Worm (Caenorhabditis elegans) whole organism, early embryonic: Measurements from ENCODE around the gene tbc-1.

Source experiments
- B0310.2 ChIP-seq: sonication (generic microtip); optimal IDR thresholded peaks from 2 replicates; lab custom pipeline; 2016; ENCODE audit warnings: mild to moderate bottlenecking, missing genetic modification characterization, missing compliant biosample characterization
- F13C5.2 ChIP-seq: sonication (generic microtip); optimal IDR thresholded peaks from 2 replicates; lab custom pipeline; 2017; ENCODE audit warnings: mild to moderate bottlenecking, missing genetic modification characterization, inconsistent platforms, missing compliant biosample characterization
- aly-1 ChIP-seq: sonication (generic microtip); optimal IDR thresholded peaks from 2 replicates; lab custom pipeline; 2016; ENCODE audit warnings: missing genetic modification characterization, missing compliant biosample characterization
- ama-1 ChIP-seq: fragments of 150-350 bp; optimal IDR thresholded peaks from 2 replicates; lab custom pipeline; 2014
- ceh-13 ChIP-seq: fragments of 200-800 bp; sonication (Bioruptor generic); optimal IDR thresholded peaks from 2 replicates; lab custom pipeline; 2018; ENCODE audit warnings: mild to moderate bottlenecking, missing genetic modification characterization, missing compliant biosample characterization
- ceh-36 ChIP-seq: sonication (generic microtip); optimal IDR thresholded peaks from 2 replicates; lab custom pipeline; 2016; ENCODE audit warnings: missing genetic modification characterization, inconsistent platforms, missing compliant biosample characterization
- ets-7 ChIP-seq: sonication (generic microtip); optimal IDR thresholded peaks from 2 replicates; lab custom pipeline; 2016; ENCODE audit warnings: missing genotype, missing genetic modification characterization, missing compliant biosample characterization
- flt-1 ChIP-seq: fragments of 200-800 bp; sonication (Bioruptor generic); IDR thresholded peaks from 2 replicates; pipeline ENCODE4 v1.3.6; 2022; ENCODE audit warnings: missing genetic modification characterization, missing compliant biosample characterization
- hmbx-1 ChIP-seq: sonication (generic microtip); optimal IDR thresholded peaks from 2 replicates; lab custom pipeline; 2016; ENCODE audit warnings: mild to moderate bottlenecking, missing genetic modification characterization, missing compliant biosample characterization
- hmg-4 ChIP-seq: fragments of 200-800 bp; sonication (Bioruptor generic); optimal IDR thresholded peaks from 2 replicates; lab custom pipeline; 2018; ENCODE audit warnings: mild to moderate bottlenecking, missing genetic modification characterization, missing compliant biosample characterization
- hnd-1 ChIP-seq: sonication (generic microtip); optimal IDR thresholded peaks from 2 replicates; lab custom pipeline; 2016; ENCODE audit warnings: missing genetic modification characterization, missing compliant biosample characterization
- pes-1 ChIP-seq: fragments of 200-800 bp; sonication (Bioruptor generic); IDR thresholded peaks from 2 replicates; pipeline ENCODE4 v1.3.6; 2022; ENCODE audit warnings: missing genetic modification reagents, missing genetic modification characterization, missing compliant biosample characterization
- scrt-1 ChIP-seq: fragments of 200-800 bp; sonication (Bioruptor generic); IDR thresholded peaks from 2 replicates; pipeline ENCODE4 v1.3.6; 2022; ENCODE audit warnings: missing genetic modification characterization, missing compliant biosample characterization
- sea-1 ChIP-seq: fragments of 200-800 bp; sonication (Bioruptor generic); conservative IDR thresholded peaks from 2 replicates; pipeline ENCODE4 v1.3.6; 2022; ENCODE audit warnings: missing genetic modification characterization, missing compliant biosample characterization
- tbx-11 ChIP-seq: fragments of 200-800 bp; sonication (Bioruptor generic); IDR thresholded peaks from 2 replicates; pipeline ENCODE4 v1.3.6; 2022; ENCODE audit warnings: missing genetic modification characterization, missing compliant biosample characterization
- tbx-37 ChIP-seq: fragments of 200-800 bp; sonication (Bioruptor generic); conservative IDR thresholded peaks from 2 replicates; pipeline ENCODE4 v1.3.6; 2022; ENCODE audit warnings: missing genetic modification reagents, missing genetic modification characterization, missing compliant biosample characterization
- tra-4 ChIP-seq: sonication (generic microtip); optimal IDR thresholded peaks from 2 replicates; lab custom pipeline; 2017; ENCODE audit warnings: missing genetic modification characterization, missing compliant biosample characterization

tbc-1 gene

DNA sequence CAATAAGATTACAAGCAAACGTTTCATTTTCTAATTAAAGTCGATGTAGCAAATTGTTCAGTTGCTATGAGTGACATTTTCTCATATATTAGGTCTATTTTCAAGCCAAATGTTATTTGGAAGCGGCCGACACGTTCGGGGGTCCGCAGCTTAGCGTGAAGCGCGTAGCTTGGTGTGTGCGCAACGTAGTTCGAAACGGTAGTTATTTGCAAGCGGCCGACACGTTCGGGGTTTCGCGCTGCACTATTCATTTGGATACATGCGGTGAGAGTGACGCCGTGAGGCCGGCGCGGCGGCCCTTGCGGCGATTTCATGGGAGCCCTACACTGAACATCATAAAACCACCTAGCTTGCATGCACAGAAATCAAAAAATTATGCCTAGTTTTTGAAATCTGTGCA, 17.6 kb downstream of the tbc-1 start:
- TF ChIP-seq hmg-4 (GFP tag; lab: Kevin White, UChicago) (no peak), tra-4 (tag; lab: Kevin White, UChicago) (no peak), F13C5.2 (tag; lab: Kevin White, UChicago) (no peak), scrt-1 (GFP tag; lab: Robert Waterston, UW) (no peak), B0310.2 (tag; lab: Kevin White, UChicago) (no peak), tbx-11 (no peak), aly-1 (no peak), flt-1 (GFP tag; lab: Robert Waterston, UW) (no peak), ceh-36 (tag; lab: Kevin White, UChicago) (no peak), ceh-13 (GFP tag; lab: Kevin White, UChicago) (no peak), ama-1 (lab: Kevin White, UChicago) (no peak), hnd-1 (no peak), pes-1 (GFP tag; lab: Robert Waterston, UW) (no peak)

DNA sequence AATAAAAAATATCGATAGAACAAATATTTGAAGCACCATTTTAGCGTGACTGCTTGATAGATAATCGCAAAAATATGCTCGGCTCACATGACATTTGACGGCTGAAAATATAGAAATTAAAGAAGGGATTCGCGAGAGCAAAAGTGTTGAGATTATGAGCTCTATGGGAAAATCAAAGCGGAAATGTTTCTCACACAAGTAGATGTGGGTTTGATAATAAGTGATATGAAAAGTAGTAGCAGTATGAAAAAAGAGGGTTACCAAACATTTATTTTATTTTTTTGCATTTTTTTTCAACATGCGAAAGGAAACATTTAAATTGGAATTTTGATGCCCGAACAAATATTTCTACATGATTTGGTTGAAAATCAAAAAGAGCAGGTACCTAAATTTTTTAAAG, 20.7 kb downstream of the tbc-1 start, which contains the start of gene iglr-1:
Gene iglr-1, minus strand, starts transcription at position 101 of the 400 bp plus-strand sequence.
- no peak for TF ChIP-seq tra-4 (tag; lab: Kevin White, UChicago)

DNA sequence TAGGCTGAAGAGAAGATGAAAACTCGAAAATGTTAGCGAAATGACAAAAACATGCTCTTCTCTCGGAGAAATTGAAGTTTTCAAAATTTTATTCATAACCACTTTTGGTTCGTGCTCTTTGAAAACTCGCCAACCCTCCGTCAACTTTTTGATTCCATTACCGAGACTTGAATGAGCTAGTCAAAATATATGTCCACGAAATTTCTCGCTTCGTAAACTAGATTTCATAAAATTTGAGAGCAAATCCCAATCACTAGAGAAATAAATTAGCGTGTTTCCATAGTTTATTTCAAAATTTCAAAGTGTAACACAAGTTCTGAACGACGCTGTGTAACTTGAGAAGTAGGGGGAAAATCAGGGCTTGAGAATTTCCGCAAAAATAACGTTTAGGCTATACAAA, 23.2 kb downstream of the tbc-1 start:
- no peak for TF ChIP-seq hmg-4 (GFP tag; lab: Kevin White, UChicago)

DNA sequence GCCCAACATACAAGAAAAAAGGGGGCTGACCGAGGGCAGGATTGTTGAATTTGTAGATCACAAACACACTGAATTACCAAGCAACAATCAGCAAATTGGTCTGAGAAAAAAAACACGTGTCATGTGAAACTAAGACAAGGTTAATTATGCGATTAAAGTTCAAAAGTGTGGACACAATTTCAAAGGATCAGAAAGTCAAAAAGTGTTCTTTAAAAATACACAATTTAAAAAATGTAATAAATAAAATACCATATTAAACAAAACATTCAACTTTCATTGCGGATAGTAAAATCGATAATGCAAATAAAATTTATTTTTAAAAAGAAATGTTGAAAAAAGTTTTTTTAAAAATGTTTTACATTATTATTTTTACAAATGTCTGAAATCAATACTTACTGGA, 28.6 kb downstream of the tbc-1 start, which contains the start of gene cutl-3:
Gene cutl-3, minus strand, starts transcription at position 101 of the 400 bp plus-strand sequence.
- TF ChIP-seq sea-1 (GFP tag; lab: Robert Waterston, UW): no peak
- TF ChIP-seq hmg-4 (GFP tag; lab: Kevin White, UChicago): no peak
- TF ChIP-seq ets-7 (tag; lab: Kevin White, UChicago): no peak
- no peak for TF ChIP-seq tra-4 (tag; lab: Kevin White, UChicago)
- no peak for TF ChIP-seq F13C5.2 (tag; lab: Kevin White, UChicago)
- TF ChIP-seq ceh-36 (tag; lab: Kevin White, UChicago): no peak
- no peak for TF ChIP-seq hmbx-1 (tag; lab: Kevin White, UChicago)
- TF ChIP-seq ama-1 (lab: Kevin White, UChicago): no peak
- TF ChIP-seq scrt-1 (GFP tag; lab: Robert Waterston, UW): no peak
- no peak for TF ChIP-seq ceh-13 (GFP tag; lab: Kevin White, UChicago)
- TF ChIP-seq aly-1: no peak
- TF ChIP-seq tbx-11: no peak
- no peak for TF ChIP-seq tbx-37 (GFP tag; lab: Robert Waterston, UW)
- TF ChIP-seq B0310.2 (tag; lab: Kevin White, UChicago): no peak
- TF ChIP-seq pes-1 (GFP tag; lab: Robert Waterston, UW): no peak
- TF ChIP-seq hnd-1: no peak

DNA sequence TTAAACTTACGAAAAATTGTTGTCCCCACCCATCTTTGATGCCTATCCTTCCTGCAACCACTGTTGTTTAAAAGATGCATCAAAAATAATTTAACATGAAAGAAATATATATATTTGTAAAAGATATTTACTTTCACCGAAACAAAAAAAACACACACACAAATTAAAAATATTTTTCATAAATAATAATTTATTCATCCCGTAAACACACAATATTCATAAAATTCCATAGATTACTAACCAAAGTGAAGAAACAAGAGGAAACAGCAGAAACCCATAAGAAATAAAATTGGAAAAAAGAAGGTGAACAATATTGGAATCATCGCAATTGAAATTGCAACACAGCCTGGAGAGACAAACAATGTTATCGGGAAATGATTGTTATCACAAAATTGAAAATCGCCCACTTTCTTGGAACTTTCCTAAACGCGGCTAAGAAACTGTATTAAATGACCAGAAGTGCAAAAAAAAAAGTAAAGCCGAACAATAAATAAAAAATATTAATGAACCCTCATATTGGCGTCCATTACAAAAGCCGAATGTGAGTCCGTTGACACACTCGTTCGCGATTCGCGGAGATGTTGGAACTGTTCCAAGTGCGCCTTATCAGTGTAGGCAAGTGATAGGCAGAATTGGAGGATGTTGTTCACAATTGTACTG, 33.5 kb downstream of the tbc-1 start, which contains the start of gene slc-25A18.1:
Gene slc-25A18.1, minus strand, starts transcription at position 51 of the 660 bp plus-strand sequence.
- TF ChIP-seq tra-4 (tag; lab: Kevin White, UChicago) (no peak), aly-1 (no peak), pes-1 (GFP tag; lab: Robert Waterston, UW) (no peak), ama-1 (lab: Kevin White, UChicago) (no peak), ets-7 (tag; lab: Kevin White, UChicago) (no peak), hmg-4 (GFP tag; lab: Kevin White, UChicago) (no peak), tbx-37 (GFP tag; lab: Robert Waterston, UW) (no peak), ceh-36 (tag; lab: Kevin White, UChicago) (no peak), flt-1 (GFP tag; lab: Robert Waterston, UW) (no peak), B0310.2 (tag; lab: Kevin White, UChicago) (no peak), hmbx-1 (tag; lab: Kevin White, UChicago) (no peak), sea-1 (GFP tag; lab: Robert Waterston, UW) (no peak), hnd-1 (no peak), tbx-11 (no peak), ceh-13 (GFP tag; lab: Kevin White, UChicago) (no peak), scrt-1 (GFP tag; lab: Robert Waterston, UW) (no peak), F13C5.2 (tag; lab: Kevin White, UChicago) (no peak)

DNA sequence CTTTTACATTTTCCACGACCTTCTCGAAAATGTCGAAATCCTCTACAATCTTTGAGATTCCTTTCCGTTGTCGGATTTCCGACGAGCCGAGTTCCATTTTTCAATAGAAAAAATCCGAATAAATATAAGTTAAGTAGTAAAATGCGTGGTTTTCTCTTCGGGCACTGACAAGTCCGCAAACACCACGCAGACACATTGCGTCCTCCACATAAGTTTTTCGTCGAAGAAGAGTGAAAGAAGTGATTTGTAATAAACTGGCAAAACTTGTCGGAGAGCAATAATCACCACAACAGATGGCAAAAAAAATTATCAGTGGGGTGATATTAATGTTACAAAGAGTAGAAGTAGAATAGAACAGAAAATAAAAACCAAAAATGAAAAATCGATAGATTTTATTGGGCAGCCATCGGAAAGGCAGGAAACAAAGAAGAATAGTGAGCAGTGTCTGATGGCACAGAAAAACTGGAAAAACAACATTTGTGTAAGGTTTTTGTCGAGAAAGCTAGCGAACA, 36.4 kb downstream of the tbc-1 start, which contains the start of gene ergi-2:
Gene ergi-2, minus strand, starts transcription at position 462 of the 512 bp plus-strand sequence.
- TF ChIP-seq flt-1 (GFP tag; lab: Robert Waterston, UW) (no peak), ama-1 (lab: Kevin White, UChicago) (no peak), ceh-36 (tag; lab: Kevin White, UChicago) (no peak), pes-1 (GFP tag; lab: Robert Waterston, UW) (no peak), aly-1 (no peak), ets-7 (tag; lab: Kevin White, UChicago) (no peak), F13C5.2 (tag; lab: Kevin White, UChicago) (no peak), tbx-37 (GFP tag; lab: Robert Waterston, UW) (no peak), sea-1 (GFP tag; lab: Robert Waterston, UW) (no peak), hmg-4 (GFP tag; lab: Kevin White, UChicago) (no peak), hnd-1 (no peak), ceh-13 (GFP tag; lab: Kevin White, UChicago) (no peak), scrt-1 (GFP tag; lab: Robert Waterston, UW) (no peak), tra-4 (tag; lab: Kevin White, UChicago) (no peak), B0310.2 (tag; lab: Kevin White, UChicago) (no peak), hmbx-1 (tag; lab: Kevin White, UChicago) (no peak), tbx-11 (no peak)

DNA sequence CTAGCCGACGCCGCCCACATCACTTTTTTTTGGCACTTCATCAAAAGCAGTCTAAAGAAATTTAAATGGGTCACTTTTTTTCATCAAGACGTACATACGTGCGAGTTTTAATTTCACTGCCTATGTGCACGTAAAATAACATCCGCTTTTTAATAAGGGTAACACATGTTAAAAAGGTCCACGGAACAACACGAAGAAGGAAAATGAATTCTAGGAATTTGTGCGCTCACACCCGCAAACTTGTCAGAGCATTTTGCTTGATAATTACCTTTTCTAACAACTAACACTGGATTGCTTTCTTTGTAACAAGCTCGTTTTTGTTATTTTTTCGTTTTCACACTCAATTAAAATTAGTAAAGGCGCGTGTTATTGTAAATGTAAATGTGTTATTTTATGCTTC, 38.1 kb downstream of the tbc-1 start:
- TF ChIP-seq ceh-13 (GFP tag; lab: Kevin White, UChicago) (no peak), ama-1 (lab: Kevin White, UChicago) (no peak), hnd-1 (no peak), pes-1 (GFP tag; lab: Robert Waterston, UW) (no peak), ceh-36 (tag; lab: Kevin White, UChicago) (no peak), F13C5.2 (tag; lab: Kevin White, UChicago) (no peak), tbx-37 (GFP tag; lab: Robert Waterston, UW) (no peak), sea-1 (GFP tag; lab: Robert Waterston, UW) (no peak), tbx-11 (no peak), ets-7 (tag; lab: Kevin White, UChicago) (no peak), flt-1 (GFP tag; lab: Robert Waterston, UW) (no peak), B0310.2 (tag; lab: Kevin White, UChicago) (no peak), tra-4 (tag; lab: Kevin White, UChicago) (no peak), hmbx-1 (tag; lab: Kevin White, UChicago) (no peak), scrt-1 (GFP tag; lab: Robert Waterston, UW) (no peak), hmg-4 (GFP tag; lab: Kevin White, UChicago) (no peak), aly-1 (no peak)
